Fruit fly (Drosophila melanogaster): ENCODE data around the gene CG12105.
A peak's percentile ranks its signal among the peaks of the same experiment; 100 is the strongest.

Gene CG12105

DNA sequence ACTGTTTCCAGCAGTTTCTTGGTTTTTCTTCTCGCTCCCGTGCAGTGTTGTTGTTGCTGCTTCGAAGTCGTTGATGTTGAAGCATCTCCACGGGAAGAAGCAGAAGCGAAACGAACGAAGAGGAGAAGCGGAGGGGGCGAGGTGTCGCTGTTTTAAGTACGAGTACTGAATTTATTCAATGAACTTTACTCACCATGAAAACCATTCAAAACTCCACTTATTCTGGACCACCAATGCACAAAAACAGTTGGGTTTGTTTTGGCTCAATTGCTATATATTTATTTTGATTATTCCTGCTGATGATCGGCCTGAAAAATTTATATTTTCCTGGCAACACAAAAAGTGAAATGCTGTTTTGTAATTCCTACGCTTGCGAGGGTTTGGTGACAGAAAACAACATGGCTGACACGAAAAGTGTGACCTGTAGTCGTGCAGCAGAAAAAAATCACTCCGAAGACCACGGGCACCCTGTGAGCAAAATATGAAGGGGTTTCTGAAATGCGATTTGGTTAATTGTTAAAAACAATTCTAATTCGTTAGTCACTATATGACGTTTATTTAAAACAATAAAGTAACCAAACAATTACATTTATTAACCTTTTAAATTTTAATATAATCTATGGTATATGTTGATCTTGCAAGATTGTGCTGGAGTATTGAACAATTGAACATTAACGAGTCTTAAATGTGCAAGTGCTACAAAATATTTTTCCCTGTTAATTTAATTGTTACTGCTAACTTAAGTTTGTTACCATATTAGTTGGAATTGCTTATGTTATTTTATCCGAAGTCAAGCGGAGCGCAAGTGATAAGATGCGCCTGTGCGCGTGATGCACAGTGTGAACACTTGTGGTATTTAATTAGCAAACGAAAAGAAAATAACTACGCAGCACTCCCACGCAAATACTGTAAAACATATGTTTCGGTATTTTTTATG is 47.1 kb downstream of the CG12105 start, which contains the start of gene CG7879 (continued):
- TF ChIP-seq CG9727 (GFP tag; optimal IDR thresholded peaks at IDR 0.05) = peak; percentile 51
- no peak for TF ChIP-seq CG18476 (GFP tag; optimal IDR thresholded peaks at IDR 0.05)
- no peak for TF ChIP-seq CG11247 (GFP tag; IDR thresholded peaks at IDR 0.05)
- peak; percentile 82 for TF ChIP-seq wek (GFP tag; optimal IDR thresholded peaks at IDR 0.05)
- peak; percentile 89 for TF ChIP-seq ssp (GFP tag; IDR thresholded peaks at IDR 0.05)
- TF ChIP-seq GATAe (GFP tag; conservative IDR thresholded peaks at IDR 0.05) = no peak
- TF ChIP-seq fd3F (GFP tag; optimal IDR thresholded peaks at IDR 0.05) = no peak
- no peak for TF ChIP-seq fu2 (GFP tag; optimal IDR thresholded peaks at IDR 0.05)
- no peak for TF ChIP-seq usp (GFP tag; optimal IDR thresholded peaks at IDR 0.05)
- TF ChIP-seq CG17912 (GFP tag; optimal IDR thresholded peaks at IDR 0.05) = no peak
- TF ChIP-seq Xbp1 (GFP tag; optimal IDR thresholded peaks at IDR 0.05) = peak; percentile 40
- TF ChIP-seq CG17186 (GFP tag; optimal IDR thresholded peaks at IDR 0.05) = peak; percentile 52
- no peak for TF ChIP-seq CG14441 (GFP tag; IDR thresholded peaks at IDR 0.05)
- no peak for TF ChIP-seq schlank (tag; optimal IDR thresholded peaks at IDR 0.05)
- TF ChIP-seq D (optimal IDR thresholded peaks at IDR 0.05) = no peak
- no peak for TF ChIP-seq D (GFP tag; optimal IDR thresholded peaks at IDR 0.05)
- TF ChIP-seq Mad (GFP tag; optimal IDR thresholded peaks at IDR 0.05) = no peak
- TF ChIP-seq Max (GFP tag; optimal IDR thresholded peaks at IDR 0.05) = no peak
- peak; percentile 2 for TF ChIP-seq CG8944 (GFP tag; optimal IDR thresholded peaks at IDR 0.05)
- TF ChIP-seq CG16815 (GFP tag; optimal IDR thresholded peaks at IDR 0.05) = peak; percentile 26
- peak; percentile 50 for TF ChIP-seq Rfx (GFP tag; IDR thresholded peaks at IDR 0.05)
- peak; percentile 71 for TF ChIP-seq CG4360 (GFP tag; IDR thresholded peaks at IDR 0.05)
- TF ChIP-seq unpg (GFP tag; optimal IDR thresholded peaks at IDR 0.05) = no peak
- TF ChIP-seq CG6175 (GFP tag; IDR thresholded peaks at IDR 0.05) = no peak
- no peak for TF ChIP-seq Ada2b (GFP tag; IDR thresholded peaks at IDR 0.05)
- TF ChIP-seq Dip3 (GFP tag; optimal IDR thresholded peaks at IDR 0.05) = no peak
- no peak for TF ChIP-seq dimm (GFP tag; IDR thresholded peaks at IDR 0.05)
- TF ChIP-seq ato (GFP tag; IDR thresholded peaks at IDR 0.05; ENCODE audit: partially characterized antibody) = 0 out of 2 replicates have a peak, but pooled peaks have one; percentile 23
- TF ChIP-seq CG10462 (GFP tag; optimal IDR thresholded peaks at IDR 0.05) = no peak
- no peak for TF ChIP-seq Six4 (GFP tag; optimal IDR thresholded peaks at IDR 0.05)
- no peak for TF ChIP-seq Dip2 (GFP tag; IDR thresholded peaks at IDR 0.05)
- TF ChIP-seq CG31224 (GFP tag; IDR thresholded peaks at IDR 0.05) = no peak
- no peak for TF ChIP-seq odd (GFP tag; optimal IDR thresholded peaks at IDR 0.05)
- peak; percentile 27 for TF ChIP-seq Lhr (GFP tag; optimal IDR thresholded peaks at IDR 0.05)
- peak; percentile 72 for TF ChIP-seq CG14710 (tag; optimal IDR thresholded peaks at IDR 0.05)
- TF ChIP-seq CG5953 (GFP tag; IDR thresholded peaks at IDR 0.05) = 0 out of 2 replicates have a peak, but pooled peaks have one; percentile 20
- TF ChIP-seq CG3065 (GFP tag; optimal IDR thresholded peaks at IDR 0.05) = no peak
- no peak for TF ChIP-seq stc (GFP tag; IDR thresholded peaks at IDR 0.05)
- no peak for TF ChIP-seq Spps (tag; optimal IDR thresholded peaks at IDR 0.05)
- TF ChIP-seq lmd (GFP tag; IDR thresholded peaks at IDR 0.05) = peak; percentile 33; the same call in 1 of the 2 replicates
- no peak for TF ChIP-seq Rx (GFP tag; IDR thresholded peaks at IDR 0.05)
- 0 out of 2 replicates have a peak, but pooled peaks have one; percentile 5 for TF ChIP-seq onecut (GFP tag; IDR thresholded peaks at IDR 0.05)
- peak; percentile 74 for TF ChIP-seq CG17802 (tag; optimal IDR thresholded peaks at IDR 0.05)
- TF ChIP-seq Bteb2 (GFP tag; optimal IDR thresholded peaks at IDR 0.05) = no peak
- no peak for TF ChIP-seq gt (GFP tag; IDR thresholded peaks at IDR 0.05)
- TF ChIP-seq CG9932 (GFP tag; IDR thresholded peaks at IDR 0.05) = peak; percentile 27; the same call in 1 of the 2 replicates
- TF ChIP-seq CTCF (GFP tag; optimal IDR thresholded peaks at IDR 0.05) = no peak
- TF ChIP-seq cg (GFP tag; optimal IDR thresholded peaks at IDR 0.05) = no peak
- no peak for TF ChIP-seq peb (GFP tag; IDR thresholded peaks at IDR 0.05)
- peak; percentile 51 for TF ChIP-seq Meics (GFP tag; optimal IDR thresholded peaks at IDR 0.05)
- no peak for TF ChIP-seq CG43689 (GFP tag; IDR thresholded peaks at IDR 0.05)
